Worm (Caenorhabditis elegans) whole organism, late embryonic: Measurements from ENCODE around the gene R160.10.

Experiments
- ceh-48 ChIP-seq: sonication (generic microtip); optimal IDR thresholded peaks from 2 replicates; lab custom pipeline; 2016; ENCODE audit warnings: missing genetic modification characterization, inconsistent platforms, missing compliant biosample characterization
- ceh-9 ChIP-seq: sonication (generic microtip); optimal IDR thresholded peaks from 2 replicates; lab custom pipeline; 2016; ENCODE audit warnings: mild to moderate bottlenecking, missing genetic modification characterization, inconsistent platforms, missing compliant biosample characterization
- fkh-10 ChIP-seq: fragments of 150-350 bp; optimal IDR thresholded peaks from 2 replicates; lab custom pipeline; 2014; ENCODE audit warnings: missing biosample characterization, missing genetic modification reagents, missing genetic modification characterization
- lin-11 ChIP-seq: fragments of 200-800 bp; sonication (Bioruptor generic); optimal IDR thresholded peaks from 2 replicates; lab custom pipeline; 2018; ENCODE audit warnings: mild to moderate bottlenecking, missing genetic modification characterization, missing compliant biosample characterization
- madf-2 ChIP-seq: sonication (generic microtip); optimal IDR thresholded peaks from 2 replicates; lab custom pipeline; 2017; ENCODE audit warnings: missing genetic modification characterization, missing compliant biosample characterization
- pag-3 ChIP-seq: sonication (generic microtip); optimal IDR thresholded peaks from 2 replicates; lab custom pipeline; 2016; ENCODE audit warnings: missing compliant biosample characterization, missing genetic modification characterization, borderline replicate concordance
- pax-1 ChIP-seq: fragments of 150-350 bp; optimal IDR thresholded peaks from 2 replicates; lab custom pipeline; 2014; ENCODE audit warnings: missing biosample characterization, missing genetic modification characterization
- pha-2 ChIP-seq: sonication (generic microtip); optimal IDR thresholded peaks from 2 replicates; lab custom pipeline; 2017; ENCODE audit warnings: mild to moderate bottlenecking, missing genetic modification characterization, missing compliant biosample characterization
- pha-4 ChIP-seq: fragments of 150-350 bp; optimal IDR thresholded peaks from 2 replicates; lab custom pipeline; 2018; ENCODE audit warnings: missing biosample characterization, missing genetic modification reagents, missing genetic modification characterization
- ref-2 ChIP-seq: sonication (generic microtip); optimal IDR thresholded peaks from 2 replicates; lab custom pipeline; 2016; ENCODE audit warnings: missing genetic modification characterization, missing compliant biosample characterization
- syd-9 ChIP-seq: sonication (generic microtip); optimal IDR thresholded peaks from 2 replicates; lab custom pipeline; 2016; ENCODE audit warnings: mild to moderate bottlenecking, missing genetic modification characterization, moderate library complexity, missing compliant biosample characterization
- unc-42 ChIP-seq: sonication (generic microtip); optimal IDR thresholded peaks from 2 replicates; lab custom pipeline; 2016; ENCODE audit warnings: missing genotype, missing genetic modification characterization, missing compliant biosample characterization
- unc-86 ChIP-seq: sonication (generic microtip); optimal IDR thresholded peaks from 2 replicates; lab custom pipeline; 2016; ENCODE audit warnings: missing genetic modification characterization, missing compliant biosample characterization

ce11 chrX:4350198-4350597, 17.1 kb downstream of the R160.10 start, which contains the start of gene F14H12.2:
- no peak for TF ChIP-seq pax-1
- no peak for TF ChIP-seq pha-4 (tag; lab: Kevin White, UChicago)
- no peak for TF ChIP-seq ceh-9
- TF ChIP-seq unc-42 (tag; lab: Kevin White, UChicago), result no peak
- TF ChIP-seq fkh-10 (GFP tag; lab: Kevin White, UChicago), result no peak
- no peak for TF ChIP-seq ref-2 (tag; lab: Kevin White, UChicago)
- no peak for TF ChIP-seq unc-86 (tag; lab: Kevin White, UChicago)
- no peak for TF ChIP-seq pha-2 (tag; lab: Kevin White, UChicago)
- no peak for TF ChIP-seq madf-2
- TF ChIP-seq pag-3, result no peak
- no peak for TF ChIP-seq syd-9 (tag; lab: Kevin White, UChicago)
- no peak for TF ChIP-seq lin-11 (tag; lab: Kevin White, UChicago)
- no peak for TF ChIP-seq ceh-48
